Fruit fly (Drosophila melanogaster) whole organism, wandering third instar larva: ENCODE data around the gene sunn.
A peak's percentile ranks its signal among the peaks of the same experiment; 100 is the strongest.

ENCODE experiments used
- Abd-B ChIP-seq: fragments of >200 bp; optimal IDR thresholded peaks from 2 replicates; lab custom pipeline; 2017; ENCODE audit warnings: missing biosample characterization, missing genetic modification characterization
- CG32264 ChIP-seq: fragments of 200-800 bp; sonication (Bioruptor generic); optimal IDR thresholded peaks from 2 replicates; lab custom pipeline; 2016; ENCODE audit warnings: missing biosample characterization, missing genetic modification characterization
- CrebA ChIP-seq: fragments of 200-800 bp; sonication (Bioruptor generic); optimal IDR thresholded peaks from 2 replicates; lab custom pipeline; 2016; ENCODE audit warnings: missing biosample characterization, mild to moderate bottlenecking, missing genetic modification characterization, borderline replicate concordance
- Dif ChIP-seq: fragments of 200-275, 200-300 bp; sonication (Bioruptor generic); optimal IDR thresholded peaks from 2 replicates; lab custom pipeline; 2018; ENCODE audit warnings: missing biosample characterization, missing genetic modification characterization; ENCODE audit not compliant: partially characterized antibody
- GATAd ChIP-seq: sonication (Bioruptor generic); optimal IDR thresholded peaks from 2 replicates; lab custom pipeline; 2016; ENCODE audit warnings: missing biosample characterization, missing genetic modification characterization
- HLH106 ChIP-seq: fragments of 200-800 bp; optimal IDR thresholded peaks from 3 replicates; lab custom pipeline; 2019; ENCODE audit warnings: missing biosample characterization, mild to moderate bottlenecking, missing genetic modification characterization, moderate library complexity
- Hnf4 ChIP-seq: fragments of 200-800 bp; sonication (Bioruptor generic); optimal IDR thresholded peaks from 2 replicates; lab custom pipeline; 2016; ENCODE audit warnings: missing biosample characterization, mild to moderate bottlenecking, missing genetic modification characterization
- Hr78 ChIP-seq: fragments of >200 bp; optimal IDR thresholded peaks from 2 replicates; lab custom pipeline; 2017; ENCODE audit warnings: missing biosample characterization, missing genetic modification characterization
- Hr83 ChIP-seq: fragments of 200-300 bp; sonication (Bioruptor generic); optimal IDR thresholded peaks from 2 replicates; lab custom pipeline; 2016; ENCODE audit warnings: missing biosample characterization, mild to moderate bottlenecking, missing genetic modification characterization, moderate library complexity; ENCODE audit not compliant: poor library complexity, severe bottlenecking
- Jra ChIP-seq: sonication (Bioruptor generic); optimal IDR thresholded peaks from 2 replicates; lab custom pipeline; 2016; ENCODE audit warnings: missing biosample characterization, missing genetic modification characterization
- Mio ChIP-seq: sonication (Bioruptor generic); optimal IDR thresholded peaks from 2 replicates; lab custom pipeline; 2016; ENCODE audit warnings: missing biosample characterization, missing genetic modification characterization
- Myc ChIP-seq: fragments of >200 bp; optimal IDR thresholded peaks from 2 replicates; lab custom pipeline; 2017
- OdsH ChIP-seq: fragments of 200-800 bp; sonication (Bioruptor generic); optimal IDR thresholded peaks from 2 replicates; lab custom pipeline; 2016; ENCODE audit warnings: missing biosample characterization, mild to moderate bottlenecking, missing genetic modification characterization
- Rel ChIP-seq, 2 experiments: fragments of 200-800 bp; sonication (Bioruptor generic) in 1 of 2; optimal IDR thresholded peaks; 2 replicates in 1 of 2; 3 replicates in 1 of 2; lab custom pipeline; 2016 to 2019; ENCODE audit warnings: mild to moderate bottlenecking in 2 of 2, missing biosample characterization in 2 of 2, missing genetic modification characterization in 2 of 2, moderate library complexity in 1 of 2
- Sp1 ChIP-seq: fragments of 200-800 bp; sonication (Bioruptor generic); optimal IDR thresholded peaks from 3 replicates; lab custom pipeline; 2019; ENCODE audit warnings: missing biosample characterization, mild to moderate bottlenecking, missing genetic modification characterization, moderate library complexity
- br ChIP-seq: fragments of 200-800 bp; sonication (Bioruptor generic); optimal IDR thresholded peaks from 2 replicates; lab custom pipeline; 2016; ENCODE audit warnings: missing biosample characterization, missing genetic modification characterization
- brk ChIP-seq: fragments of 200-800 bp; sonication (Bioruptor generic); optimal IDR thresholded peaks from 2 replicates; lab custom pipeline; 2016; ENCODE audit warnings: missing biosample characterization, mild to moderate bottlenecking, missing genetic modification characterization
- dl ChIP-seq, 2 experiments: fragments of 175-275, 200-275 bp in 1 of 2; fragments of 200-275 bp in 1 of 2; sonication (Bioruptor generic); optimal IDR thresholded peaks; lab custom pipeline; 2018; ENCODE audit warnings: mild to moderate bottlenecking in 2 of 2, missing biosample characterization in 2 of 2, missing genetic modification characterization in 2 of 2, moderate library complexity in 2 of 2; ENCODE audit not compliant: partially characterized antibody in 2 of 2, insufficient read depth in 1 of 2
- dmrt93B ChIP-seq: fragments of 200-800 bp; sonication (Bioruptor generic); optimal IDR thresholded peaks from 2 replicates; lab custom pipeline; 2018; ENCODE audit warnings: missing biosample characterization, mild to moderate bottlenecking, missing genetic modification characterization
- dsf ChIP-seq: sonication (Bioruptor generic); optimal IDR thresholded peaks from 2 replicates; lab custom pipeline; 2016; ENCODE audit warnings: missing biosample characterization, missing genetic modification characterization, borderline replicate concordance
- ey ChIP-seq: fragments of 200-800 bp; sonication (Bioruptor generic); optimal IDR thresholded peaks from 2 replicates; lab custom pipeline; 2016; ENCODE audit warnings: missing biosample characterization, missing genetic modification characterization
- foxo ChIP-seq, 2 experiments: fragments of 200-800 bp; sonication (Bioruptor generic); optimal IDR thresholded peaks; 2 replicates in 1 of 2; 3 replicates in 1 of 2; lab custom pipeline; 2016 to 2017; ENCODE audit warnings: missing biosample characterization in 2 of 2, missing genetic modification characterization in 2 of 2
- fru ChIP-seq: fragments of 200-800 bp; sonication (Bioruptor generic); optimal IDR thresholded peaks from 3 replicates; lab custom pipeline; 2016; ENCODE audit warnings: missing biosample characterization, mild to moderate bottlenecking, missing genetic modification characterization
- h ChIP-seq: fragments of 200-800 bp; sonication (Bioruptor generic); optimal IDR thresholded peaks from 3 replicates; lab custom pipeline; 2016; ENCODE audit warnings: missing biosample characterization, mild to moderate bottlenecking, missing genetic modification characterization
- jim ChIP-seq: fragments of 175-275, 200-325 bp; sonication (Bioruptor generic); optimal IDR thresholded peaks from 2 replicates; lab custom pipeline; 2016; ENCODE audit warnings: missing biosample characterization, mild to moderate bottlenecking, missing genetic modification characterization
- lola ChIP-seq: fragments of >200 bp; optimal IDR thresholded peaks from 2 replicates; lab custom pipeline; 2017; ENCODE audit warnings: missing biosample characterization, missing genetic modification characterization
- pan ChIP-seq: fragments of >200 bp; optimal IDR thresholded peaks from 2 replicates; lab custom pipeline; 2017
- rgr ChIP-seq: fragments of 200-800 bp; sonication (Bioruptor generic); optimal IDR thresholded peaks from 3 replicates; lab custom pipeline; 2016; ENCODE audit warnings: missing biosample characterization, mild to moderate bottlenecking, missing genetic modification characterization
- sage ChIP-seq: fragments of 200-800 bp; sonication (Bioruptor generic); optimal IDR thresholded peaks from 2 replicates; lab custom pipeline; 2016; ENCODE audit warnings: missing biosample characterization, mild to moderate bottlenecking, missing genetic modification characterization
- sv ChIP-seq: fragments of 200-800 bp; sonication (Bioruptor generic); optimal IDR thresholded peaks from 3 replicates; lab custom pipeline; 2016; ENCODE audit warnings: missing biosample characterization, missing genetic modification characterization
- tai ChIP-seq: sonication (Bioruptor generic); optimal IDR thresholded peaks from 2 replicates; lab custom pipeline; 2016; ENCODE audit warnings: missing biosample characterization, missing genetic modification characterization
- woc ChIP-seq: sonication (Bioruptor generic); optimal IDR thresholded peaks from 2 replicates; lab custom pipeline; 2016; ENCODE audit warnings: missing biosample characterization, mild to moderate bottlenecking, missing genetic modification characterization

sunn gene

dm6 chr3L:11708633-11709116 is 19.5 kb upstream of the sunn start, which contains the start of the genes Ccdc56 and mtTFB1:
Ccdc56 (plus strand) TSS chr3L:11708979.
mtTFB1 (plus strand) TSS chr3L:11708979.
- no peak for TF ChIP-seq lola (GFP tag; lab: Kevin White, UChicago)
- no peak for TF ChIP-seq ey
- TF ChIP-seq GATAd (GFP tag; lab: Kevin White, UChicago): no peak
- no peak for TF ChIP-seq fru (GFP tag; lab: Kevin White, UChicago)
- TF ChIP-seq Hnf4: peak; percentile 3
- TF ChIP-seq foxo (GFP tag; optimal IDR thresholded peaks at IDR 0.05; lab: Kevin White, UChicago): peak in 1 of 2 experiments; percentile 7
- TF ChIP-seq br (GFP tag; lab: Kevin White, UChicago): no peak
- TF ChIP-seq h: peak; percentile 55
- TF ChIP-seq Rel (GFP tag; optimal IDR thresholded peaks at IDR 0.05; lab: Kevin White, UChicago): no peak
- TF ChIP-seq Rel (tag; optimal IDR thresholded peaks at IDR 0.05; lab: Kevin White, UChicago): no peak
- TF ChIP-seq brk (GFP tag; lab: Kevin White, UChicago): no peak
- no peak for TF ChIP-seq Dif
- no peak for TF ChIP-seq OdsH (GFP tag; lab: Kevin White, UChicago)
- TF ChIP-seq, all 38 proteins: peak for 3

dm6 chr3L:11711059-11711628 is 17.0 kb upstream of the sunn start, which contains the start of gene crim:
crim (minus strand) TSS chr3L:11711386.
- peak; percentile 30 for TF ChIP-seq CG32264 (GFP tag; lab: Kevin White, UChicago)
- peak in 1 of 2 experiments; percentile 12 for TF ChIP-seq foxo (GFP tag; optimal IDR thresholded peaks at IDR 0.05; lab: Kevin White, UChicago)
- TF ChIP-seq Hnf4: peak; percentile 71
- TF ChIP-seq Rel (GFP tag; optimal IDR thresholded peaks at IDR 0.05; lab: Kevin White, UChicago): no peak
- TF ChIP-seq Rel (tag; optimal IDR thresholded peaks at IDR 0.05; lab: Kevin White, UChicago): peak; percentile 21
- TF ChIP-seq brk (GFP tag; lab: Kevin White, UChicago): peak; percentile 74
- peak; percentile 21 for TF ChIP-seq fru (GFP tag; lab: Kevin White, UChicago)
- TF ChIP-seq dl (GFP tag; optimal IDR thresholded peaks at IDR 0.05; lab: Kevin White, UChicago; ENCODE audit: insufficient read depth in 1 of 2, partially characterized antibody in 2 of 2): no peak
- TF ChIP-seq Sp1 (GFP tag; lab: Kevin White, UChicago): no peak
- peak; percentile 31 for TF ChIP-seq Jra (GFP tag; lab: Kevin White, UChicago)
- peak; percentile 38 for TF ChIP-seq h
- TF ChIP-seq woc: no peak
- peak; percentile 58 for TF ChIP-seq tai (GFP tag; lab: Kevin White, UChicago)

dm6 chr3L:11711789-11712188 is 16.4 kb upstream of the sunn start:
- TF ChIP-seq HLH106 (tag; lab: Kevin White, UChicago): no peak
- TF ChIP-seq Abd-B (GFP tag; lab: Kevin White, UChicago): no peak
- no peak for TF ChIP-seq sv
- no peak for TF ChIP-seq dl (GFP tag; optimal IDR thresholded peaks at IDR 0.05; lab: Kevin White, UChicago; ENCODE audit: insufficient read depth in 1 of 2, partially characterized antibody in 2 of 2)

dm6 chr3L:11712839-11713238 is 15.3 kb upstream of the sunn start:
- TF ChIP-seq Hr83 (GFP tag; lab: Kevin White, UChicago): no peak
- TF ChIP-seq dmrt93B (GFP tag; lab: Kevin White, UChicago): no peak
- TF ChIP-seq Dif: no peak
- no peak for TF ChIP-seq dsf (GFP tag; lab: Kevin White, UChicago)
- no peak for TF ChIP-seq lola (GFP tag; lab: Kevin White, UChicago)
- no peak for TF ChIP-seq Mio
- TF ChIP-seq br (GFP tag; lab: Kevin White, UChicago): no peak
- TF ChIP-seq Rel (GFP tag; optimal IDR thresholded peaks at IDR 0.05; lab: Kevin White, UChicago): no peak
- no peak for TF ChIP-seq Rel (tag; optimal IDR thresholded peaks at IDR 0.05; lab: Kevin White, UChicago)
- TF ChIP-seq rgr (GFP tag; lab: Kevin White, UChicago): no peak
- no peak for TF ChIP-seq CrebA (GFP tag; lab: Kevin White, UChicago)
- no peak for TF ChIP-seq brk (GFP tag; lab: Kevin White, UChicago)
- TF ChIP-seq jim (GFP tag; lab: Kevin White, UChicago): no peak
- TF ChIP-seq CG32264 (GFP tag; lab: Kevin White, UChicago): no peak
- TF ChIP-seq fru (GFP tag; lab: Kevin White, UChicago): no peak
- no peak for TF ChIP-seq Hr78
- TF ChIP-seq Myc (lab: Kevin White, UChicago): no peak
- TF ChIP-seq pan (lab: Kevin White, UChicago): no peak
- TF ChIP-seq GATAd (GFP tag; lab: Kevin White, UChicago): no peak
- TF ChIP-seq sage: no peak
- no peak for TF ChIP-seq sv
